Fruit fly (Drosophila melanogaster): ENCODE measurements around the gene Jhbp3.

dm6 chr3R:4973762-4974369 is 18.8 kb upstream of the Jhbp3 start:
- no peak for TF ChIP-seq psq (optimal IDR thresholded peaks at IDR 0.05)
- TF ChIP-seq EcR (GFP tag; optimal IDR thresholded peaks at IDR 0.05) = no peak
- no peak for TF ChIP-seq Dll (optimal IDR thresholded peaks at IDR 0.05)
- TF ChIP-seq CG8478 (optimal IDR thresholded peaks at IDR 0.05) = no peak

All from whole organism.